Fruit fly (Drosophila melanogaster): Measurements from ENCODE around the gene EndoA.

- no peak for TF ChIP-seq Gug (GFP tag; IDR thresholded peaks at IDR 0.05)
- TF ChIP-seq Aef1 (GFP tag; IDR thresholded peaks at IDR 0.05): no peak
- TF ChIP-seq her (GFP tag; optimal IDR thresholded peaks at IDR 0.05): no peak
- TF ChIP-seq ewg (GFP tag; optimal IDR thresholded peaks at IDR 0.05): no peak
These were observed 40.9 kb downstream of the EndoA start for dm6 chr3R:18947307-18947706.

Measured in whole organism, embryonic.